Worm (Caenorhabditis elegans): Measurements from ENCODE around the gene shpk-1.

The shpk-1 gene

ce11 chrIII:13641588-13641987, 33.8 kb downstream of the shpk-1 start, which contains the start of gene acbp-5:
TSS of gene acbp-5 (minus strand) at chrIII:13641688.
- no peak for TF ChIP-seq unc-62 (GFP tag; optimal IDR thresholded peaks at IDR 0.05)

- TF ChIP-seq unc-62 (GFP tag; optimal IDR thresholded peaks at IDR 0.05), result no peak
These were observed 34.4 kb downstream of the shpk-1 start, which contains the start of gene T12D8.10 for ce11 chrIII:13642227-13642626. TSS of gene T12D8.10 (minus strand) at chrIII:13642327.

- TF ChIP-seq unc-62 (GFP tag; optimal IDR thresholded peaks at IDR 0.05), result no peak
These were observed 35.0 kb downstream of the shpk-1 start for ce11 chrIII:13642776-13643175.

- peak; percentile 42 for TF ChIP-seq unc-62 (GFP tag; optimal IDR thresholded peaks at IDR 0.05)
These were observed 35.7 kb downstream of the shpk-1 start, which contains the start of the genes drr-2 and set-16 for ce11 chrIII:13643534-13643933. TSS of gene drr-2 (minus strand) at chrIII:13643570. TSS of gene set-16 (plus strand) at chrIII:13643916.

ce11 chrIII:13644279-13644678, 36.5 kb downstream of the shpk-1 start:
- TF ChIP-seq unc-62 (GFP tag; optimal IDR thresholded peaks at IDR 0.05), result no peak

ce11 chrIII:13645885-13646488, 38.2 kb downstream of the shpk-1 start:
- TF ChIP-seq unc-62 (GFP tag; optimal IDR thresholded peaks at IDR 0.05), result no peak

ce11 chrIII:13648540-13648939, 40.7 kb downstream of the shpk-1 start:
- TF ChIP-seq unc-62 (GFP tag; optimal IDR thresholded peaks at IDR 0.05), result no peak

- no peak for TF ChIP-seq unc-62 (GFP tag; optimal IDR thresholded peaks at IDR 0.05)
These were observed 43.6 kb downstream of the shpk-1 start for ce11 chrIII:13651414-13651813.

ce11 chrIII:13652010-13652409, 44.2 kb downstream of the shpk-1 start:
- TF ChIP-seq unc-62 (GFP tag; optimal IDR thresholded peaks at IDR 0.05), result no peak

ce11 chrIII:13652708-13653107, 44.9 kb downstream of the shpk-1 start:
- TF ChIP-seq unc-62 (GFP tag; optimal IDR thresholded peaks at IDR 0.05), result no peak

- TF ChIP-seq unc-62 (GFP tag; optimal IDR thresholded peaks at IDR 0.05), result no peak
These were observed 47.1 kb downstream of the shpk-1 start for ce11 chrIII:13654950-13655349.

- no peak for TF ChIP-seq unc-62 (GFP tag; optimal IDR thresholded peaks at IDR 0.05)
These were observed 48.9 kb downstream of the shpk-1 start for ce11 chrIII:13656680-13657079.

ce11 chrIII:13657975-13658374, 50.2 kb downstream of the shpk-1 start:
- no peak for TF ChIP-seq unc-62 (GFP tag; optimal IDR thresholded peaks at IDR 0.05)

ce11 chrIII:13659028-13659427, 51.2 kb downstream of the shpk-1 start:
- TF ChIP-seq unc-62 (GFP tag; optimal IDR thresholded peaks at IDR 0.05), result no peak

ce11 chrIII:13660123-13660522, 52.3 kb downstream of the shpk-1 start:
- no peak for TF ChIP-seq unc-62 (GFP tag; optimal IDR thresholded peaks at IDR 0.05)
